Worm (Caenorhabditis elegans) whole organism, L2 larva: Measurements from ENCODE around the gene F35E8.2.

Source experiments
- F13H6.1 ChIP-seq: sonication (generic microtip); optimal IDR thresholded peaks from 2 replicates; lab custom pipeline; 2016; ENCODE audit warnings: missing genetic modification characterization, missing compliant biosample characterization
- R02D3.7 ChIP-seq: fragments of 150-350 bp; optimal IDR thresholded peaks from 2 replicates; lab custom pipeline; 2014; ENCODE audit warnings: missing biosample characterization, missing genetic modification characterization
- ZK546.5 ChIP-seq: sonication (generic microtip); optimal IDR thresholded peaks from 2 replicates; lab custom pipeline; 2017; ENCODE audit warnings: missing biosample characterization, missing genetic modification characterization
- alr-1 ChIP-seq: fragments of 150-350 bp; optimal IDR thresholded peaks from 2 replicates; lab custom pipeline; 2014; ENCODE audit warnings: missing biosample characterization, missing genetic modification characterization
- aly-2 ChIP-seq: fragments of 150-350 bp; optimal IDR thresholded peaks from 2 replicates; lab custom pipeline; 2014; ENCODE audit warnings: missing biosample characterization, missing genetic modification characterization
- ama-1 ChIP-seq: fragments of 150-350 bp; optimal IDR thresholded peaks from 2 replicates; lab custom pipeline; 2018; ENCODE audit warnings: inconsistent platforms
- blmp-1 ChIP-seq: sonication (generic microtip); optimal IDR thresholded peaks from 2 replicates; lab custom pipeline; 2017; ENCODE audit warnings: missing genetic modification characterization, mild to moderate bottlenecking, missing compliant biosample characterization, antibody characterized with exemption, moderate library complexity; ENCODE audit not compliant: insufficient read depth
- ceh-16 ChIP-seq: fragments of 150-350 bp; optimal IDR thresholded peaks from 2 replicates; lab custom pipeline; 2014; ENCODE audit warnings: missing biosample characterization, missing genetic modification characterization
- dmd-4 ChIP-seq: sonication (generic microtip); optimal IDR thresholded peaks from 2 replicates; lab custom pipeline; 2017; ENCODE audit warnings: missing biosample characterization, missing genetic modification characterization
- egl-27 ChIP-seq: sonication (generic microtip); optimal IDR thresholded peaks from 3 replicates; lab custom pipeline; 2017; ENCODE audit warnings: missing biosample characterization, missing genetic modification reagents, missing genetic modification characterization
- elt-3 ChIP-seq: sonication (generic microtip); optimal IDR thresholded peaks from 2 replicates; lab custom pipeline; 2017; ENCODE audit warnings: missing biosample characterization, missing genetic modification characterization
- fos-1 ChIP-seq: fragments of 150-350 bp; optimal IDR thresholded peaks from 2 replicates; lab custom pipeline; 2014; ENCODE audit warnings: missing biosample characterization, missing genetic modification characterization
- gmeb-1 ChIP-seq: fragments of 150-350 bp; optimal IDR thresholded peaks from 2 replicates; lab custom pipeline; 2014; ENCODE audit warnings: missing biosample characterization, missing genetic modification characterization
- lin-39 ChIP-seq: fragments of 150-350 bp; optimal IDR thresholded peaks from 2 replicates; lab custom pipeline; 2014; ENCODE audit warnings: missing biosample characterization, missing genetic modification reagents, missing genetic modification characterization
- lsy-2 ChIP-seq, 2 experiments: fragments of 150-350 bp in 1 of 2; sonication (generic microtip) in 1 of 2; optimal IDR thresholded peaks; 2 replicates each; lab custom pipeline; 2014 to 2017; ENCODE audit warnings: missing biosample characterization in 2 of 2, missing genetic modification characterization in 2 of 2
- nhr-10 ChIP-seq: sonication (generic microtip); optimal IDR thresholded peaks from 2 replicates; lab custom pipeline; 2017; ENCODE audit warnings: missing biosample characterization, missing genetic modification characterization
- nhr-12 ChIP-seq: fragments of 150-350 bp; optimal IDR thresholded peaks from 2 replicates; lab custom pipeline; 2014; ENCODE audit warnings: missing biosample characterization, missing genetic modification characterization
- nhr-23 ChIP-seq: fragments of 150-350 bp; optimal IDR thresholded peaks from 2 replicates; lab custom pipeline; 2014; ENCODE audit warnings: missing biosample characterization, missing genetic modification reagents, missing genetic modification characterization
- nhr-6 ChIP-seq: fragments of 150-350 bp; optimal IDR thresholded peaks from 2 replicates; lab custom pipeline; 2014; ENCODE audit warnings: missing biosample characterization, missing genetic modification characterization
- nhr-77 ChIP-seq: fragments of 150-350 bp; optimal IDR thresholded peaks from 2 replicates; lab custom pipeline; 2014; ENCODE audit warnings: missing biosample characterization, missing genetic modification characterization
- sem-4 ChIP-seq: fragments of 150-350 bp; optimal IDR thresholded peaks from 2 replicates; lab custom pipeline; 2014; ENCODE audit warnings: missing biosample characterization, missing genetic modification reagents, missing genetic modification characterization
- skn-1 ChIP-seq: sonication (generic microtip); optimal IDR thresholded peaks from 2 replicates; lab custom pipeline; 2017; ENCODE audit warnings: missing biosample characterization, missing genetic modification characterization
- sma-3 ChIP-seq: sonication (generic microtip); optimal IDR thresholded peaks from 2 replicates; lab custom pipeline; 2016; ENCODE audit warnings: missing genetic modification reagents, missing genetic modification characterization, missing compliant biosample characterization
- sma-9 ChIP-seq, 2 experiments: fragments of 150-350 bp in 1 of 2; sonication (generic microtip) in 1 of 2; optimal IDR thresholded peaks; 2 replicates each; lab custom pipeline; 2014 to 2016; ENCODE audit warnings: missing genetic modification characterization in 2 of 2, mild to moderate bottlenecking in 1 of 2, missing biosample characterization in 1 of 2, missing compliant biosample characterization in 1 of 2, missing genetic modification reagents in 1 of 2, moderate library complexity in 1 of 2
- snpc-4 ChIP-seq: fragments of 150-350 bp; optimal IDR thresholded peaks from 2 replicates; lab custom pipeline; 2014; ENCODE audit warnings: missing biosample characterization, missing genetic modification characterization
- unc-39 ChIP-seq: fragments of 150-350 bp; optimal IDR thresholded peaks from 2 replicates; lab custom pipeline; 2014; ENCODE audit warnings: missing biosample characterization, missing genetic modification characterization
- unc-55 ChIP-seq: fragments of 150-350 bp; sonication (generic microtip); optimal IDR thresholded peaks from 3 replicates; lab custom pipeline; 2014; ENCODE audit warnings: missing biosample characterization, missing genetic modification reagents, missing genetic modification characterization
- unc-62 ChIP-seq: fragments of 150-350 bp; optimal IDR thresholded peaks from 2 replicates; lab custom pipeline; 2014; ENCODE audit warnings: missing biosample characterization, missing genetic modification reagents, missing genetic modification characterization
- zag-1 ChIP-seq: fragments of 150-350 bp; optimal IDR thresholded peaks from 2 replicates; lab custom pipeline; 2014; ENCODE audit warnings: missing biosample characterization, missing genetic modification characterization
- ztf-4 ChIP-seq: fragments of 150-350 bp; optimal IDR thresholded peaks from 2 replicates; lab custom pipeline; 2014; ENCODE audit warnings: missing biosample characterization, missing genetic modification characterization

The F35E8.2 gene

DNA sequence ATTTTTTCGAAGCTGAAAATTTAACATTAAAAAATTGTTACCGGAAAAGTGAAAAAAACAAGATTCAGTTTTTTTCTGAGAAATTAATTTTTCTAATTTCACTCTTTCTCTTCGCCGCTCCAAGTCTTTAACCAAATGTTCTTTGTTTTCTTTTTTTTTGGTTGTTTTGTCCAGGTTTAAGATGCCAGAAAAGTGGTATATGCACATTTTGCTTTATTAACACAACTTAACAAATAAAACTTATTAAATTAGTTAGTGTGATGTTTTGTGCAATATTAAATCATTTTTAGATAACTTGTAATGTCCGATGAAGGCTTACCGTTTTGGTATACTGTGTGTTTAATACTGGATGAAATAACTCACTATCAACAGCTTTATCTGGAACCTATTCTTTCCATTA lies 37.7 kb downstream of the F35E8.2 start, which contains the start of gene srw-53:
Gene srw-53 (plus strand): TSS at position 301 of the 400 bp plus-strand sequence.
- TF ChIP-seq ama-1 (lab: Kevin White, UChicago) (no peak), ZK546.5 (no peak), R02D3.7 (tag; lab: Kevin White, UChicago) (no peak), sma-9 (GFP tag; optimal IDR thresholded peaks at IDR 0.05; lab: Kevin White, UChicago) (no peak), sma-9 (tag; optimal IDR thresholded peaks at IDR 0.05; lab: Kevin White, UChicago) (no peak), nhr-12 (tag; lab: Kevin White, UChicago) (no peak)

DNA sequence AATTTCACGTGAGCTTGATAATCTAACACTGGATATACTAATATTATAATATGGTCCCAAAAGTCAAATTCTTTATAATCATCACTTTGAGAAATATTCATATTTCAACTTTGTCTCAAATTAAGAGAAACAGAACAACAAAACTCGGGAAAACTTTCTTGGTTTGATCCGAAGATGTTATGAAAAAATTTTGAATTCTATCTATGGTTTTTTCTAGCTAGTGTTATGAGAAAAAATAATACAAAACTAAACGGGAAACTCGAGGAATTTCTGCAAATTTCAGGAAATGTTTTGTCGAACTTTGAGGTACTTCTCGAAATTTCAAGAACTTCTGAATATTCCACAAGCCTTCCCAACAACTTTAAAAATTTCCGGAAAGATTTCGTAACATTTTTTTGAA lies 45.4 kb downstream of the F35E8.2 start, which contains the start of gene srw-59:
Gene srw-59 (minus strand): TSS at position 101 of the 400 bp plus-strand sequence.
- TF ChIP-seq unc-55 (no peak), ztf-4 (no peak), F13H6.1 (no peak)

DNA sequence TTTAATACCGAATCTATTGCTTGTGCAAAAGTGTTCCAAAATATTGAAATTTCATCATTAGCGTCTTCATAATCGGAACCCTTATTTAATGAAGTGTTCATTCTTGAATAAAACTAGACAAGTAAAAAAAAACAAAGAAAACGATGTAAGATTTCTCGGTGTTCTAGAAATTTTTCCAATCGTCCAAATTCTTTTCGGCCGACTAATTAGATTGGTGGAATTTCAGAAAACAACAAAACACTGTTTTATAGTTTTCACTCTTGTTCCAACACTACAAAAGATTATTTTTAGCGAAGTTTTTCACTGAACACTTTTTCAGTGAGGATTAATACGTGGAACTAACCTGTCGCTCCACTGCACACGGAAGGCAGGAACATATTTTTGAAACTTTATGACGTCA lies 47.3 kb downstream of the F35E8.2 start, which contains the start of gene srw-56:
Gene srw-56 (minus strand): TSS at position 101 of the 400 bp plus-strand sequence.
- TF ChIP-seq alr-1 (tag; lab: Kevin White, UChicago): no peak
- no peak for TF ChIP-seq fos-1 (tag; lab: Kevin White, UChicago)
- TF ChIP-seq nhr-23 (tag; lab: Kevin White, UChicago): no peak
- no peak for TF ChIP-seq ZK546.5
- TF ChIP-seq unc-62: no peak
- no peak for TF ChIP-seq nhr-6 (tag; lab: Kevin White, UChicago)
- no peak for TF ChIP-seq elt-3 (tag; lab: Kevin White, UChicago)

DNA sequence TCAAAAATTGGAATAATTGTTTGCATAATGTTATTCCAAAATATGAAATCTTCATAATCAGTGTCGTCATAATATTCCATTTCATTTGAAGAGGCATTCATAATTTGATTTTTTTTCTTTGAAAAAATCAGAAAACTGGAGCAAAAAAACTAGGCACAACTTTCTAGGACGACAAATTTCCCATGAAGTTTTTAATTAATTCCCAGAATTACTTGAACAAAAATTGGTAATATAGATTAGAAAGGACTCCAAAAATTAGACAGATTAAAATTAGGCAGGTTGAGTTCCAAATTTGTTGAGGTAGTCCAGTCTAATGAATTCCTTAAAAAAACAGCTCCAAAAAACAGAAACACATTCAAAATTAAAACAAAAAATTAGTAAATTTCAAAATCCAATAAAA lies 49.5 kb downstream of the F35E8.2 start, which contains the start of gene srw-57:
Gene srw-57 (minus strand): TSS at position 101 of the 400 bp plus-strand sequence.
- no peak for TF ChIP-seq ceh-16
- TF ChIP-seq ama-1 (lab: Kevin White, UChicago): no peak
- no peak for TF ChIP-seq nhr-23 (tag; lab: Kevin White, UChicago)
- no peak for TF ChIP-seq skn-1 (tag; lab: Kevin White, UChicago)
- TF ChIP-seq ZK546.5: no peak
- no peak for TF ChIP-seq sma-3 (GFP tag; lab: Kevin White, UChicago)
- TF ChIP-seq nhr-6 (tag; lab: Kevin White, UChicago): no peak
- TF ChIP-seq nhr-10 (tag; lab: Kevin White, UChicago): no peak
- no peak for TF ChIP-seq aly-2 (tag; lab: Kevin White, UChicago)
- TF ChIP-seq F13H6.1: no peak
- TF ChIP-seq ztf-4: no peak
- no peak for TF ChIP-seq unc-39
- no peak for TF ChIP-seq blmp-1 (tag; lab: Kevin White, UChicago)
- TF ChIP-seq elt-3 (tag; lab: Kevin White, UChicago): no peak
- no peak for TF ChIP-seq zag-1 (tag; lab: Kevin White, UChicago)
- no peak for TF ChIP-seq gmeb-1

DNA sequence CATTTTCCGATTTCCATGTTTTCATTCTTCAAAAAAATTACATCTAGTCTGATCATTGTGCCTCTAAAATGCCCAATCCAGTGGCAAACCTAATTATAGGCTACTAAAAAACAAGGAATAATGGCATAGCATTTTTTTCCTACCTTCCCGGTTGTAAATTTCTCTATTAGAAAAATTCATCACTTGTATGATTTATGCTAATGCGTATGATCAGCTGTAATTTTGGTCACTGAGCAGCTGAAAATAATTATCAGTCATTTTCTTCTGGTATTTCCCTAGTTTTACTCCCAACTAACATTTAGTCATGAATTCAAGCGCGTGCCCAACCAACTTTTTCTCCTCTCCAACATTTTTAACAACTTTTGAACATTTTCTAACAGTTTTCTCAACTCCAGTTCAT lies 50.0 kb downstream of the F35E8.2 start, which contains the start of gene srh-186:
Gene srh-186 (plus strand): TSS at position 301 of the 400 bp plus-strand sequence.
- TF ChIP-seq ceh-16 (no peak), nhr-12 (tag; lab: Kevin White, UChicago) (no peak), lin-39 (tag; lab: Kevin White, UChicago) (no peak), nhr-77 (no peak), sma-3 (GFP tag; lab: Kevin White, UChicago) (no peak), nhr-6 (tag; lab: Kevin White, UChicago) (no peak), sem-4 (tag; lab: Kevin White, UChicago) (no peak), dmd-4 (no peak), egl-27 (tag; lab: Kevin White, UChicago) (no peak), lsy-2 (tag; optimal IDR thresholded peaks at IDR 0.05; lab: Kevin White, UChicago) (no peak), snpc-4 (tag; lab: Kevin White, UChicago) (no peak)
